Fruit fly (Drosophila melanogaster) whole organism, wandering third instar larva: ENCODE measurements around the gene CG4455.

Experiments
- Abd-B ChIP-seq: fragments of >200 bp; optimal IDR thresholded peaks from 2 replicates; lab custom pipeline; 2017; ENCODE audit warnings: missing biosample characterization, missing genetic modification characterization
- CG32264 ChIP-seq: fragments of 200-800 bp; sonication (Bioruptor generic); optimal IDR thresholded peaks from 2 replicates; lab custom pipeline; 2016; ENCODE audit warnings: missing biosample characterization, missing genetic modification characterization
- CG9705 ChIP-seq: fragments of 200-800 bp; sonication (Bioruptor generic); optimal IDR thresholded peaks from 2 replicates; lab custom pipeline; 2018; ENCODE audit warnings: missing biosample characterization, mild to moderate bottlenecking, missing genetic modification characterization
- CrebA ChIP-seq: fragments of 200-800 bp; sonication (Bioruptor generic); optimal IDR thresholded peaks from 2 replicates; lab custom pipeline; 2016; ENCODE audit warnings: missing biosample characterization, mild to moderate bottlenecking, missing genetic modification characterization, borderline replicate concordance
- Dfd ChIP-seq: fragments of >200 bp; optimal IDR thresholded peaks from 2 replicates; lab custom pipeline; 2017; ENCODE audit warnings: missing biosample characterization, missing genetic modification characterization
- Dif ChIP-seq: fragments of 200-275, 200-300 bp; sonication (Bioruptor generic); optimal IDR thresholded peaks from 2 replicates; lab custom pipeline; 2018; ENCODE audit warnings: missing biosample characterization, missing genetic modification characterization; ENCODE audit not compliant: partially characterized antibody
- GATAd ChIP-seq: sonication (Bioruptor generic); optimal IDR thresholded peaks from 2 replicates; lab custom pipeline; 2016; ENCODE audit warnings: missing biosample characterization, missing genetic modification characterization
- HLH106 ChIP-seq: fragments of 200-800 bp; optimal IDR thresholded peaks from 3 replicates; lab custom pipeline; 2019; ENCODE audit warnings: missing biosample characterization, mild to moderate bottlenecking, missing genetic modification characterization, moderate library complexity
- Hnf4 ChIP-seq: fragments of 200-800 bp; sonication (Bioruptor generic); optimal IDR thresholded peaks from 2 replicates; lab custom pipeline; 2016; ENCODE audit warnings: missing biosample characterization, mild to moderate bottlenecking, missing genetic modification characterization
- Hr78 ChIP-seq: fragments of >200 bp; optimal IDR thresholded peaks from 2 replicates; lab custom pipeline; 2017; ENCODE audit warnings: missing biosample characterization, missing genetic modification characterization
- Hr83 ChIP-seq: fragments of 200-300 bp; sonication (Bioruptor generic); optimal IDR thresholded peaks from 2 replicates; lab custom pipeline; 2016; ENCODE audit warnings: missing biosample characterization, mild to moderate bottlenecking, missing genetic modification characterization, moderate library complexity; ENCODE audit not compliant: poor library complexity, severe bottlenecking
- Jra ChIP-seq: sonication (Bioruptor generic); optimal IDR thresholded peaks from 2 replicates; lab custom pipeline; 2016; ENCODE audit warnings: missing biosample characterization, missing genetic modification characterization
- Mio ChIP-seq: sonication (Bioruptor generic); optimal IDR thresholded peaks from 2 replicates; lab custom pipeline; 2016; ENCODE audit warnings: missing biosample characterization, missing genetic modification characterization
- Myc ChIP-seq: fragments of >200 bp; optimal IDR thresholded peaks from 2 replicates; lab custom pipeline; 2017
- N ChIP-seq: fragments of >200 bp; optimal IDR thresholded peaks from 2 replicates; lab custom pipeline; 2018; ENCODE audit warnings: missing biosample characterization, missing external identifiers, missing genetic modification characterization
- OdsH ChIP-seq: fragments of 200-800 bp; sonication (Bioruptor generic); optimal IDR thresholded peaks from 2 replicates; lab custom pipeline; 2016; ENCODE audit warnings: missing biosample characterization, mild to moderate bottlenecking, missing genetic modification characterization
- Rel ChIP-seq, 2 experiments: fragments of 200-800 bp; sonication (Bioruptor generic) in 1 of 2; optimal IDR thresholded peaks; 2 replicates in 1 of 2; 3 replicates in 1 of 2; lab custom pipeline; 2016 to 2019; ENCODE audit warnings: mild to moderate bottlenecking in 2 of 2, missing biosample characterization in 2 of 2, missing genetic modification characterization in 2 of 2, moderate library complexity in 1 of 2
- Sp1 ChIP-seq: fragments of 200-800 bp; sonication (Bioruptor generic); optimal IDR thresholded peaks from 3 replicates; lab custom pipeline; 2019; ENCODE audit warnings: missing biosample characterization, mild to moderate bottlenecking, missing genetic modification characterization, moderate library complexity
- Vsx2 ChIP-seq: fragments of 200-300, 225-300 bp; sonication (Bioruptor generic); optimal IDR thresholded peaks from 2 replicates; lab custom pipeline; 2018; ENCODE audit warnings: missing biosample characterization, missing genetic modification characterization; ENCODE audit not compliant: partially characterized antibody
- br ChIP-seq: fragments of 200-800 bp; sonication (Bioruptor generic); optimal IDR thresholded peaks from 2 replicates; lab custom pipeline; 2016; ENCODE audit warnings: missing biosample characterization, missing genetic modification characterization
- brk ChIP-seq: fragments of 200-800 bp; sonication (Bioruptor generic); optimal IDR thresholded peaks from 2 replicates; lab custom pipeline; 2016; ENCODE audit warnings: missing biosample characterization, mild to moderate bottlenecking, missing genetic modification characterization
- dl ChIP-seq, 2 experiments: fragments of 175-275, 200-275 bp in 1 of 2; fragments of 200-275 bp in 1 of 2; sonication (Bioruptor generic); optimal IDR thresholded peaks; lab custom pipeline; 2018; ENCODE audit warnings: mild to moderate bottlenecking in 2 of 2, missing biosample characterization in 2 of 2, missing genetic modification characterization in 2 of 2, moderate library complexity in 2 of 2; ENCODE audit not compliant: partially characterized antibody in 2 of 2, insufficient read depth in 1 of 2
- dmrt93B ChIP-seq: fragments of 200-800 bp; sonication (Bioruptor generic); optimal IDR thresholded peaks from 2 replicates; lab custom pipeline; 2018; ENCODE audit warnings: missing biosample characterization, mild to moderate bottlenecking, missing genetic modification characterization
- dsf ChIP-seq: sonication (Bioruptor generic); optimal IDR thresholded peaks from 2 replicates; lab custom pipeline; 2016; ENCODE audit warnings: missing biosample characterization, missing genetic modification characterization, borderline replicate concordance
- ey ChIP-seq: fragments of 200-800 bp; sonication (Bioruptor generic); optimal IDR thresholded peaks from 2 replicates; lab custom pipeline; 2016; ENCODE audit warnings: missing biosample characterization, missing genetic modification characterization
- fru ChIP-seq: fragments of 200-800 bp; sonication (Bioruptor generic); optimal IDR thresholded peaks from 3 replicates; lab custom pipeline; 2016; ENCODE audit warnings: missing biosample characterization, mild to moderate bottlenecking, missing genetic modification characterization
- h ChIP-seq: fragments of 200-800 bp; sonication (Bioruptor generic); optimal IDR thresholded peaks from 3 replicates; lab custom pipeline; 2016; ENCODE audit warnings: missing biosample characterization, mild to moderate bottlenecking, missing genetic modification characterization
- jim ChIP-seq: fragments of 175-275, 200-325 bp; sonication (Bioruptor generic); optimal IDR thresholded peaks from 2 replicates; lab custom pipeline; 2016; ENCODE audit warnings: missing biosample characterization, mild to moderate bottlenecking, missing genetic modification characterization
- lola ChIP-seq: fragments of >200 bp; optimal IDR thresholded peaks from 2 replicates; lab custom pipeline; 2017; ENCODE audit warnings: missing biosample characterization, missing genetic modification characterization
- pan ChIP-seq: fragments of >200 bp; optimal IDR thresholded peaks from 2 replicates; lab custom pipeline; 2017
- psq ChIP-seq: fragments of 200-800 bp; sonication (Bioruptor generic); optimal IDR thresholded peaks from 3 replicates; lab custom pipeline; 2017; ENCODE audit warnings: missing biosample characterization, mild to moderate bottlenecking, missing genetic modification characterization, moderate library complexity
- rgr ChIP-seq: fragments of 200-800 bp; sonication (Bioruptor generic); optimal IDR thresholded peaks from 3 replicates; lab custom pipeline; 2016; ENCODE audit warnings: missing biosample characterization, mild to moderate bottlenecking, missing genetic modification characterization
- sage ChIP-seq: fragments of 200-800 bp; sonication (Bioruptor generic); optimal IDR thresholded peaks from 2 replicates; lab custom pipeline; 2016; ENCODE audit warnings: missing biosample characterization, mild to moderate bottlenecking, missing genetic modification characterization
- sv ChIP-seq: fragments of 200-800 bp; sonication (Bioruptor generic); optimal IDR thresholded peaks from 3 replicates; lab custom pipeline; 2016; ENCODE audit warnings: missing biosample characterization, missing genetic modification characterization
- tai ChIP-seq: sonication (Bioruptor generic); optimal IDR thresholded peaks from 2 replicates; lab custom pipeline; 2016; ENCODE audit warnings: missing biosample characterization, missing genetic modification characterization
- usp ChIP-seq: fragments of >200 bp; optimal IDR thresholded peaks from 2 replicates; lab custom pipeline; 2017; ENCODE audit warnings: missing biosample characterization, missing genetic modification characterization
- woc ChIP-seq: sonication (Bioruptor generic); optimal IDR thresholded peaks from 2 replicates; lab custom pipeline; 2016; ENCODE audit warnings: missing biosample characterization, mild to moderate bottlenecking, missing genetic modification characterization

Gene CG4455

dm6 chr2L:16319743-16320142 lies 33.0 kb upstream of the CG4455 start:
- TF ChIP-seq Myc (lab: Kevin White, UChicago) (no peak), h (GFP tag; lab: Kevin White, UChicago) (peak; percentile 11), fru (GFP tag; lab: Kevin White, UChicago) (peak; percentile 93), rgr (no peak), dl (GFP tag; optimal IDR thresholded peaks at IDR 0.05; lab: Kevin White, UChicago; ENCODE audit: insufficient read depth in 1 of 2, partially characterized antibody in 2 of 2) (peak in 1 of 2 experiments; percentile 80), Rel (GFP tag; optimal IDR thresholded peaks at IDR 0.05; lab: Kevin White, UChicago) (no peak), Rel (tag; optimal IDR thresholded peaks at IDR 0.05; lab: Kevin White, UChicago) (peak; percentile 99), Hr83 (peak; percentile 16)
- TF ChIP-seq, all 38 proteins: peak for 5

- TF ChIP-seq Mio (GFP tag; lab: Kevin White, UChicago), result no peak
- no peak for TF ChIP-seq tai
- TF ChIP-seq Hr78 (GFP tag; lab: Kevin White, UChicago), result no peak
- no peak for TF ChIP-seq ey (GFP tag; lab: Kevin White, UChicago)
- TF ChIP-seq CrebA (GFP tag; lab: Kevin White, UChicago), result no peak
- TF ChIP-seq woc (GFP tag; lab: Kevin White, UChicago), result no peak
- no peak for TF ChIP-seq N (GFP tag; lab: Kevin White, UChicago)
- TF ChIP-seq CG9705 (GFP tag; lab: Kevin White, UChicago), result no peak
- TF ChIP-seq Jra (GFP tag; lab: Kevin White, UChicago), result no peak
- no peak for TF ChIP-seq HLH106 (tag; lab: Kevin White, UChicago)
- TF ChIP-seq Dif (GFP tag; lab: Kevin White, UChicago), result no peak
- TF ChIP-seq sv (GFP tag; lab: Kevin White, UChicago), result no peak
- no peak for TF ChIP-seq dsf (GFP tag; lab: Kevin White, UChicago)
- TF ChIP-seq Myc (lab: Kevin White, UChicago), result no peak
- TF ChIP-seq jim (GFP tag; lab: Kevin White, UChicago), result no peak
- no peak for TF ChIP-seq dmrt93B
- TF ChIP-seq dl (GFP tag; optimal IDR thresholded peaks at IDR 0.05; lab: Kevin White, UChicago; ENCODE audit: insufficient read depth in 1 of 2, partially characterized antibody in 2 of 2), result no peak
- TF ChIP-seq pan (lab: Kevin White, UChicago), result no peak
- TF ChIP-seq OdsH (GFP tag; lab: Kevin White, UChicago), result no peak
- no peak for TF ChIP-seq CG32264 (GFP tag; lab: Kevin White, UChicago)
These were observed 32.3 kb upstream of the CG4455 start for dm6 chr2L:16320428-16320827.

dm6 chr2L:16321209-16321608 lies 31.5 kb upstream of the CG4455 start:
- TF ChIP-seq Vsx2 (GFP tag; lab: Kevin White, UChicago) (no peak), jim (GFP tag; lab: Kevin White, UChicago) (no peak), Myc (lab: Kevin White, UChicago) (no peak), Hnf4 (GFP tag; lab: Kevin White, UChicago) (no peak)

dm6 chr2L:16321872-16322631 lies 30.7 kb upstream of the CG4455 start:
- TF ChIP-seq rgr (peak; percentile 36), Hr83 (no peak), Myc (lab: Kevin White, UChicago) (no peak), Rel (GFP tag; optimal IDR thresholded peaks at IDR 0.05; lab: Kevin White, UChicago) (no peak), Rel (tag; optimal IDR thresholded peaks at IDR 0.05; lab: Kevin White, UChicago) (peak; percentile 10), brk (GFP tag; lab: Kevin White, UChicago) (no peak), HLH106 (tag; lab: Kevin White, UChicago) (no peak), usp (GFP tag; lab: Kevin White, UChicago) (no peak), GATAd (GFP tag; lab: Kevin White, UChicago) (no peak), dsf (GFP tag; lab: Kevin White, UChicago) (no peak), pan (lab: Kevin White, UChicago) (no peak), br (GFP tag; lab: Kevin White, UChicago) (peak; percentile 17), Jra (GFP tag; lab: Kevin White, UChicago) (no peak), N (GFP tag; lab: Kevin White, UChicago) (no peak), lola (GFP tag; lab: Kevin White, UChicago) (no peak), CG32264 (GFP tag; lab: Kevin White, UChicago) (no peak), dl (GFP tag; optimal IDR thresholded peaks at IDR 0.05; lab: Kevin White, UChicago; ENCODE audit: insufficient read depth in 1 of 2, partially characterized antibody in 2 of 2) (no peak), Abd-B (no peak), Sp1 (GFP tag; lab: Kevin White, UChicago) (no peak), psq (no peak), Hr78 (GFP tag; lab: Kevin White, UChicago) (no peak), CG9705 (GFP tag; lab: Kevin White, UChicago) (no peak), jim (GFP tag; lab: Kevin White, UChicago) (no peak), fru (GFP tag; lab: Kevin White, UChicago) (no peak), sage (no peak), woc (GFP tag; lab: Kevin White, UChicago) (no peak), Hnf4 (GFP tag; lab: Kevin White, UChicago) (no peak), Mio (GFP tag; lab: Kevin White, UChicago) (no peak), ey (GFP tag; lab: Kevin White, UChicago) (no peak), dmrt93B (no peak), Dfd (GFP tag; lab: Kevin White, UChicago) (no peak), OdsH (GFP tag; lab: Kevin White, UChicago) (no peak), CrebA (GFP tag; lab: Kevin White, UChicago) (no peak), sv (GFP tag; lab: Kevin White, UChicago) (no peak), tai (peak; percentile 23)
